Worm (Caenorhabditis elegans): ENCODE data around the gene sec-24.2.

sec-24.2 gene

DNA sequence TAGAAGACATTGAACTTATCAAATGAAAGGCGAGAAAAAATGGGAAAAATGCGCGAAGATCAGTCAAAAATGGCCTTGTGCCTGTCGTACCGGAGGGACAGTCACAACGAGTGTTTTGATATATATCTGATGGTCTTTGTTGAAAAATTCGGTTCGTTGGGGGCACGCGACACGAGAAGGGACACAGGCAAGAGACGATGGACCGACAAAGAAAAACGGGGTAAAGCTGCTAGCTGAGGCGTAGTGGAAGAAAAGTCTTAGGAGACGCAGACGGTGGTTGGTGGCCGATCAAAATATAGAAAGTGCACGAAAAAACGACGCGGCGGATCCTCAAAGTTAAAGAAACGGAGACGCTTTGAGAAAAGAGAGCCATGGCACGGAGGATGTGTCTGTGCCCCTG is 25.3 kb downstream of the sec-24.2 start (continued):
- TF ChIP-seq dpl-1 (GFP tag; optimal IDR thresholded peaks at IDR 0.05) (peak in 2 of 3 experiments; percentile 1 to 36), ceh-88 (GFP tag; IDR thresholded peaks at IDR 0.05) (no peak), nhr-20 (tag; optimal IDR thresholded peaks at IDR 0.05) (peak; percentile 21), unc-86 (tag; optimal IDR thresholded peaks at IDR 0.05) (no peak), sox-4 (tag; optimal IDR thresholded peaks at IDR 0.05) (no peak), hlh-17 (GFP tag; optimal IDR thresholded peaks at IDR 0.05; ENCODE audit: borderline replicate concordance) (no peak), nhr-77 (tag; optimal IDR thresholded peaks at IDR 0.05) (no peak), F16B12.6 (tag; optimal IDR thresholded peaks at IDR 0.05) (peak; percentile 25), ets-5 (GFP tag; IDR thresholded peaks at IDR 0.05) (no peak), sptf-1 (tag; optimal IDR thresholded peaks at IDR 0.05) (no peak), egl-27 (tag; optimal IDR thresholded peaks at IDR 0.05) (no peak), aha-1 (tag; optimal IDR thresholded peaks at IDR 0.05) (no peak), zip-4 (GFP tag; optimal IDR thresholded peaks at IDR 0.05) (no peak), alr-1 (tag; optimal IDR thresholded peaks at IDR 0.05; ENCODE audit: borderline replicate concordance) (no peak), fkh-8 (tag; optimal IDR thresholded peaks at IDR 0.05) (no peak), lin-13 (GFP tag; optimal IDR thresholded peaks at IDR 0.05) (no peak), nhr-19 (GFP tag; conservative IDR thresholded peaks at IDR 0.05) (peak; percentile 22; the same call in 1 of the 2 replicates), efl-1 (optimal IDR thresholded peaks at IDR 0.05) (peak; percentile 38 to 54), efl-1 (GFP tag; optimal IDR thresholded peaks at IDR 0.05 in 1 of 2) (peak; percentile 21 to 63), lin-14 (GFP tag; optimal IDR thresholded peaks at IDR 0.05) (peak; percentile 76), unc-30 (tag; optimal IDR thresholded peaks at IDR 0.05) (no peak), blmp-1 (tag; optimal IDR thresholded peaks at IDR 0.05) (peak; percentile 32), ztf-11 (tag; optimal IDR thresholded peaks at IDR 0.05) (no peak), ztf-4 (tag; optimal IDR thresholded peaks at IDR 0.05) (no peak), skn-1 (tag; optimal IDR thresholded peaks at IDR 0.05) (no peak), C04F5.9 (tag; optimal IDR thresholded peaks at IDR 0.05) (no peak), C16A3.4 (tag; optimal IDR thresholded peaks at IDR 0.05) (no peak), tbx-2 (tag; optimal IDR thresholded peaks at IDR 0.05) (no peak), ceh-63 (GFP tag; optimal IDR thresholded peaks at IDR 0.05) (no peak), lir-3 (tag; optimal IDR thresholded peaks at IDR 0.05; ENCODE audit: poor library complexity) (no peak), jun-1 (tag; optimal IDR thresholded peaks at IDR 0.05) (no peak), mep-1 (tag; optimal IDR thresholded peaks at IDR 0.05) (peak; percentile 13)

DNA sequence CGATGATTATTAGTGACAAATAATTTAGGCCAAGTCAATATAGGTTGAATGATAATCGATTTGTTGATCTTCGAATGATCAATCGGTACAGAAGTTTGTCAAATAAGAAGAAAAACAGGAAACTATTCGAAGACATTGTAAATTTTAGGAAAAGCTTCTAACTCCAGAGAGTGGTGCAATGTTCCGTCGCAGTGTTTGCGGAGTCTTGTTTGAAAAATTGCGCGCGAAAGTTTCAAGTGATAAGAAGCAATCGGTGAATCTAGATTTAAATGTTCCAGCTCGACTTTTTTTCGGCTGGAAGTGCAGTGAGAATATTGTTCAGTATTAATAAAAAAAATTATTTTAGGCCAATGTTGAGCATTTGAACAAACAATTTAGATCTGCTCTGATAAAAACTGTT is 25.9 kb downstream of the sec-24.2 start:
- TF ChIP-seq skn-1 (tag; optimal IDR thresholded peaks at IDR 0.05) (no peak), F16B12.6 (tag; optimal IDR thresholded peaks at IDR 0.05) (peak; percentile 80), nhr-12 (tag; optimal IDR thresholded peaks at IDR 0.05) (no peak), nhr-20 (tag; optimal IDR thresholded peaks at IDR 0.05) (no peak), fkh-10 (GFP tag; optimal IDR thresholded peaks at IDR 0.05) (no peak), ets-5 (GFP tag; IDR thresholded peaks at IDR 0.05) (no peak), tbx-2 (tag; optimal IDR thresholded peaks at IDR 0.05) (no peak), unc-86 (tag; optimal IDR thresholded peaks at IDR 0.05) (no peak), ceh-82 (tag; optimal IDR thresholded peaks at IDR 0.05) (no peak), vab-15 (tag; optimal IDR thresholded peaks at IDR 0.05) (no peak), lin-13 (GFP tag; optimal IDR thresholded peaks at IDR 0.05) (no peak), ceh-8 (GFP tag; optimal IDR thresholded peaks at IDR 0.05) (no peak), swsn-7 (tag; optimal IDR thresholded peaks at IDR 0.05) (peak; percentile 3), pag-3 (tag; optimal IDR thresholded peaks at IDR 0.05; ENCODE audit: borderline replicate concordance, insufficient read depth) (no peak), nhr-47 (tag; optimal IDR thresholded peaks at IDR 0.05) (peak; percentile 24), nhr-237 (tag; optimal IDR thresholded peaks at IDR 0.05) (no peak), lin-39 (tag; optimal IDR thresholded peaks at IDR 0.05) (no peak), lin-35 (GFP tag; optimal IDR thresholded peaks at IDR 0.05) (peak; percentile 74 to 82), mef-2 (tag; optimal IDR thresholded peaks at IDR 0.05) (no peak), ceh-88 (GFP tag; IDR thresholded peaks at IDR 0.05) (no peak), elt-3 (tag; optimal IDR thresholded peaks at IDR 0.05) (no peak), elt-2 (tag; optimal IDR thresholded peaks at IDR 0.05) (no peak), mep-1 (tag; optimal IDR thresholded peaks at IDR 0.05) (peak; percentile 19), unc-130 (tag; optimal IDR thresholded peaks at IDR 0.05) (no peak), alr-1 (tag; optimal IDR thresholded peaks at IDR 0.05; ENCODE audit: borderline replicate concordance) (no peak), aha-1 (tag; optimal IDR thresholded peaks at IDR 0.05) (no peak), ztf-4 (tag; optimal IDR thresholded peaks at IDR 0.05) (no peak), zag-1 (tag; optimal IDR thresholded peaks at IDR 0.05) (no peak), efl-3 (GFP tag; optimal IDR thresholded peaks at IDR 0.05) (no peak), egl-27 (tag; optimal IDR thresholded peaks at IDR 0.05) (no peak), pax-3 (tag; optimal IDR thresholded peaks at IDR 0.05) (no peak), dpl-1 (GFP tag; optimal IDR thresholded peaks at IDR 0.05) (peak; percentile 73 to 86 (median 85))
